Fruit fly (Drosophila melanogaster) whole organism, embryonic: ENCODE results near the gene mus101.

Experiments
- Antp ChIP-seq: fragments of 200-800 bp; sonication (Bioruptor generic); optimal IDR thresholded peaks from 3 replicates; lab custom pipeline; 2016; ENCODE audit warnings: missing biosample characterization, missing genetic modification characterization
- B-H2 ChIP-seq: fragments of 200-800 bp; sonication (Bioruptor generic); optimal IDR thresholded peaks from 2 replicates; lab custom pipeline; 2018; ENCODE audit warnings: missing biosample characterization, mild to moderate bottlenecking, missing genetic modification characterization
- CG12236 ChIP-seq: fragments of 200-800 bp; sonication (Bioruptor generic); optimal IDR thresholded peaks from 2 replicates; lab custom pipeline; 2016; ENCODE audit warnings: missing biosample characterization, missing genetic modification characterization
- CG12769 ChIP-seq: fragments of 200-800 bp; sonication (Bioruptor generic); optimal IDR thresholded peaks from 2 replicates; lab custom pipeline; 2019; ENCODE audit warnings: missing biosample characterization, mild to moderate bottlenecking, missing genetic modification characterization, moderate library complexity
- CG13424 ChIP-seq: fragments of 200-800 bp; sonication (Bioruptor generic); optimal IDR thresholded peaks from 2 replicates; lab custom pipeline; 2019; ENCODE audit warnings: missing biosample characterization, mild to moderate bottlenecking, missing genetic modification characterization, moderate library complexity
- CG1603 ChIP-seq: fragments of 200-800 bp; sonication (Bioruptor generic); optimal IDR thresholded peaks from 2 replicates; lab custom pipeline; 2019; ENCODE audit warnings: missing biosample characterization, mild to moderate bottlenecking, missing genetic modification characterization, moderate library complexity
- CG16813 ChIP-seq: fragments of 200-800 bp; sonication (Bioruptor generic); IDR thresholded peaks from 3 replicates; pipeline ENCODE4 v1.3.6; 2022; ENCODE audit warnings: missing biosample characterization, missing genetic modification characterization; ENCODE audit not compliant: partially characterized antibody
- CG17328 ChIP-seq: fragments of 200-800 bp; sonication (Bioruptor generic); IDR thresholded peaks from 2 replicates; pipeline ENCODE4 v1.3.6; 2022; ENCODE audit warnings: missing biosample characterization, missing genetic modification characterization
- CG18764 ChIP-seq: fragments of 200-800 bp; sonication (Bioruptor generic); optimal IDR thresholded peaks from 3 replicates; lab custom pipeline; 2016; ENCODE audit warnings: missing biosample characterization, missing genetic modification characterization
- CG2120 ChIP-seq: fragments of 200-800 bp; sonication (Bioruptor generic); optimal IDR thresholded peaks from 3 replicates; lab custom pipeline; 2016; ENCODE audit warnings: missing biosample characterization, missing genetic modification characterization
- CG34376 ChIP-seq: fragments of 200-800 bp; sonication (Bioruptor generic); optimal IDR thresholded peaks from 2 replicates; lab custom pipeline; 2018; ENCODE audit warnings: missing biosample characterization, mild to moderate bottlenecking, missing genetic modification characterization
- CG4282 ChIP-seq: fragments of 200-800 bp; sonication (Bioruptor generic); optimal IDR thresholded peaks from 2 replicates; lab custom pipeline; 2016; ENCODE audit warnings: missing biosample characterization, missing genetic modification characterization
- CG4328 ChIP-seq: fragments of 200-800 bp; sonication (Bioruptor generic); optimal IDR thresholded peaks from 3 replicates; lab custom pipeline; 2017; ENCODE audit warnings: missing biosample characterization, missing genetic modification reagents, missing genetic modification characterization
- CG4820 ChIP-seq: fragments of 200-800 bp; sonication (Bioruptor generic); optimal IDR thresholded peaks from 3 replicates; lab custom pipeline; 2016; ENCODE audit warnings: missing biosample characterization, missing genetic modification characterization
- CG6765 ChIP-seq: fragments of 200-800 bp; sonication (Bioruptor generic); optimal IDR thresholded peaks from 3 replicates; lab custom pipeline; 2017; ENCODE audit warnings: missing biosample characterization, mild to moderate bottlenecking, missing genetic modification characterization
- CG8359 ChIP-seq: fragments of 200-800 bp; sonication (Bioruptor generic); optimal IDR thresholded peaks from 2 replicates; lab custom pipeline; 2017; ENCODE audit warnings: missing biosample characterization, mild to moderate bottlenecking, missing genetic modification characterization, borderline replicate concordance
- CoRest ChIP-seq: fragments of 200-800 bp; sonication (Bioruptor generic); optimal IDR thresholded peaks from 3 replicates; lab custom pipeline; 2018; ENCODE audit warnings: missing biosample characterization, mild to moderate bottlenecking, missing genetic modification characterization, moderate library complexity
- Dek ChIP-seq: fragments of 200-800 bp; sonication (Bioruptor generic); optimal IDR thresholded peaks from 3 replicates; lab custom pipeline; 2019; ENCODE audit warnings: missing biosample characterization, mild to moderate bottlenecking, missing genetic modification characterization, moderate library complexity
- Fer1 ChIP-seq: fragments of 200-800 bp; sonication (Bioruptor generic); optimal IDR thresholded peaks from 2 replicates; lab custom pipeline; 2017; ENCODE audit warnings: missing biosample characterization, mild to moderate bottlenecking, missing genetic modification characterization
- Fer3 ChIP-seq: fragments of 200-800 bp; sonication (Bioruptor generic); optimal IDR thresholded peaks from 2 replicates; lab custom pipeline; 2018; ENCODE audit warnings: missing biosample characterization, mild to moderate bottlenecking, missing genetic modification characterization, moderate library complexity
- HHEX ChIP-seq: fragments of 200-800 bp; sonication (Bioruptor generic); optimal IDR thresholded peaks from 3 replicates; lab custom pipeline; 2017; ENCODE audit warnings: missing biosample characterization, mild to moderate bottlenecking, missing genetic modification characterization, missing genetic modification reagents
- Hsf ChIP-seq: fragments of 200-800 bp; sonication (Bioruptor generic); optimal IDR thresholded peaks from 3 replicates; lab custom pipeline; 2016; ENCODE audit warnings: missing biosample characterization, missing genetic modification characterization
- Lhr ChIP-seq: fragments of 200-800 bp; sonication (Bioruptor generic); optimal IDR thresholded peaks from 3 replicates; lab custom pipeline; 2017; ENCODE audit warnings: mild to moderate bottlenecking, missing biosample characterization, missing genetic modification reagents, missing genetic modification characterization
- MESR4 ChIP-seq: fragments of 200-800 bp; sonication (Bioruptor generic); optimal IDR thresholded peaks from 2 replicates; lab custom pipeline; 2018; ENCODE audit warnings: missing biosample characterization, mild to moderate bottlenecking, missing genetic modification characterization, moderate library complexity
- Mrtf ChIP-seq: fragments of 200-800 bp; sonication (Bioruptor generic); IDR thresholded peaks from 3 replicates; pipeline ENCODE4 v1.3.6; 2022; ENCODE audit warnings: missing biosample characterization, missing genetic modification characterization
- Nf-YB ChIP-seq: fragments of 200-800 bp; sonication (Bioruptor generic); optimal IDR thresholded peaks from 3 replicates; lab custom pipeline; 2019; ENCODE audit warnings: missing biosample characterization, mild to moderate bottlenecking, missing genetic modification characterization, moderate library complexity
- NfI ChIP-seq: fragments of 200-800 bp; sonication (Bioruptor generic); optimal IDR thresholded peaks from 3 replicates; lab custom pipeline; 2018; ENCODE audit warnings: missing biosample characterization, mild to moderate bottlenecking, missing genetic modification characterization, moderate library complexity
- Ptx1 ChIP-seq: fragments of 200-800 bp; sonication (Bioruptor generic); IDR thresholded peaks from 2 replicates; pipeline ENCODE4 v1.3.6; 2022; ENCODE audit warnings: missing biosample characterization, missing genetic modification characterization
- Ssrp ChIP-seq: fragments of 200-800 bp; sonication (Bioruptor generic); optimal IDR thresholded peaks from 2 replicates; lab custom pipeline; 2018; ENCODE audit warnings: missing biosample characterization, mild to moderate bottlenecking, missing genetic modification characterization, moderate library complexity
- ase ChIP-seq: fragments of 200-800 bp; sonication (Bioruptor generic); IDR thresholded peaks from 3 replicates; pipeline ENCODE4 v1.3.6; 2022; ENCODE audit warnings: missing biosample characterization, missing genetic modification characterization
- bigmax ChIP-seq: fragments of 200-800 bp; sonication (Bioruptor generic); optimal IDR thresholded peaks from 2 replicates; lab custom pipeline; 2018; ENCODE audit warnings: missing biosample characterization, mild to moderate bottlenecking, missing genetic modification characterization
- dati ChIP-seq: fragments of 200-800 bp; sonication (Bioruptor generic); IDR thresholded peaks from 2 replicates; pipeline ENCODE4 v1.3.6; 2022; ENCODE audit warnings: missing biosample characterization, missing genetic modification characterization
- dpn ChIP-seq, 2 experiments: fragments of 200-800 bp; sonication (Bioruptor generic); optimal IDR thresholded peaks; 3 replicates each; lab custom pipeline; 2016; ENCODE audit warnings: missing biosample characterization in 2 of 2, missing genetic modification characterization in 2 of 2
- ems ChIP-seq: fragments of 200-800 bp; sonication (Bioruptor generic); optimal IDR thresholded peaks from 3 replicates; lab custom pipeline; 2016; ENCODE audit warnings: missing biosample characterization, missing genetic modification characterization
- fu2 ChIP-seq: fragments of 200-800 bp; sonication (Bioruptor generic); optimal IDR thresholded peaks from 2 replicates; lab custom pipeline; 2016; ENCODE audit warnings: missing biosample characterization, missing genetic modification characterization
- gce ChIP-seq: fragments of 200-800 bp; sonication (Bioruptor generic); IDR thresholded peaks from 3 replicates; pipeline ENCODE4 v1.3.6; 2022; ENCODE audit warnings: missing biosample characterization, missing genetic modification characterization
- jumu ChIP-seq: fragments of 200-800 bp; sonication (Bioruptor generic); optimal IDR thresholded peaks from 3 replicates; lab custom pipeline; 2016; ENCODE audit warnings: missing biosample characterization, missing genetic modification characterization
- nom ChIP-seq: fragments of 200-800 bp; sonication (Bioruptor generic); optimal IDR thresholded peaks from 2 replicates; lab custom pipeline; 2017; ENCODE audit warnings: missing biosample characterization, missing genetic modification characterization, mild to moderate bottlenecking, moderate library complexity, missing genetic modification reagents
- pita ChIP-seq: fragments of 200-800 bp; sonication (Bioruptor generic); optimal IDR thresholded peaks from 2 replicates; lab custom pipeline; 2017; ENCODE audit warnings: missing biosample characterization, mild to moderate bottlenecking, missing genetic modification characterization
- psq ChIP-seq: fragments of 200-800 bp; sonication (Bioruptor generic); optimal IDR thresholded peaks from 2 replicates; lab custom pipeline; 2017; ENCODE audit warnings: missing biosample characterization, missing genetic modification characterization
- ranshi ChIP-seq: fragments of 200-800 bp; sonication (Bioruptor generic); IDR thresholded peaks from 2 replicates; pipeline ENCODE4 v1.3.6; 2022; ENCODE audit warnings: missing biosample characterization, missing genetic modification characterization
- ro ChIP-seq: fragments of 200-800 bp; sonication (Bioruptor generic); IDR thresholded peaks from 2 replicates; pipeline ENCODE4 v1.3.6; 2022; ENCODE audit warnings: missing biosample characterization, missing genetic modification characterization
- salm ChIP-seq: fragments of 200-800 bp; sonication (Bioruptor generic); optimal IDR thresholded peaks from 2 replicates; lab custom pipeline; 2018; ENCODE audit warnings: missing biosample characterization, mild to moderate bottlenecking, missing genetic modification characterization
- slbo ChIP-seq: fragments of 200-800 bp; sonication (Bioruptor generic); IDR thresholded peaks from 2 replicates; pipeline ENCODE4 v1.3.6; 2022; ENCODE audit warnings: missing biosample characterization, missing genetic modification characterization
- so ChIP-seq: fragments of 200-800 bp; sonication (Bioruptor generic); IDR thresholded peaks from 3 replicates; pipeline ENCODE4 v1.3.6; 2022; ENCODE audit warnings: missing biosample characterization, missing genetic modification characterization
- tna ChIP-seq: fragments of 200-800 bp; sonication (Bioruptor generic); IDR thresholded peaks from 2 replicates; pipeline ENCODE4 v1.3.6; 2022; ENCODE audit warnings: missing biosample characterization, missing genetic modification characterization; ENCODE audit not compliant: partially characterized antibody
- toy ChIP-seq: fragments of 200-800 bp; sonication (Bioruptor generic); IDR thresholded peaks from 2 replicates; pipeline ENCODE4 v1.3.6; 2022; ENCODE audit warnings: missing biosample characterization, missing genetic modification characterization
- tx ChIP-seq: fragments of 200-800 bp; sonication (Bioruptor generic); optimal IDR thresholded peaks from 2 replicates; lab custom pipeline; 2016; ENCODE audit warnings: missing biosample characterization, missing genetic modification characterization
- usp ChIP-seq: fragments of >200 bp; optimal IDR thresholded peaks from 2 replicates; lab custom pipeline; 2017; ENCODE audit warnings: missing biosample characterization, missing genetic modification characterization
- vfl ChIP-seq: fragments of 200-800 bp; sonication (Bioruptor generic); optimal IDR thresholded peaks from 2 replicates; lab custom pipeline; 2016; ENCODE audit warnings: missing biosample characterization, missing genetic modification characterization
- wek ChIP-seq: fragments of 200-800 bp; sonication (Bioruptor generic); optimal IDR thresholded peaks from 3 replicates; lab custom pipeline; 2018; ENCODE audit warnings: missing biosample characterization, mild to moderate bottlenecking, missing genetic modification characterization, moderate library complexity
- zfh1 ChIP-seq: fragments of 200-800 bp; sonication (Bioruptor generic); IDR thresholded peaks from 3 replicates; pipeline ENCODE4 v1.3.6; 2022; ENCODE audit warnings: missing biosample characterization, missing genetic modification characterization

Gene mus101

dm6 chrX:13744599-13745052 lies 22.6 kb downstream of the mus101 start, which contains the start of gene Grip91 (continued):
- no peak for TF ChIP-seq zfh1 (GFP tag; lab: Robert Waterston, UW)
- TF ChIP-seq Dek (tag; lab: Kevin White, UChicago) = no peak
- peak; percentile 4 for TF ChIP-seq CG34376
- no peak for TF ChIP-seq tna
- no peak for TF ChIP-seq Ssrp (tag; lab: Kevin White, UChicago)
- peak; percentile 8 for TF ChIP-seq CG2120 (GFP tag; lab: Kevin White, UChicago)
- no peak for TF ChIP-seq CG17328 (GFP tag; lab: Robert Waterston, UW)
- no peak for TF ChIP-seq CG13424 (tag; lab: Kevin White, UChicago)
- no peak for TF ChIP-seq CG4328
- no peak for TF ChIP-seq Fer3 (tag; lab: Kevin White, UChicago)
- no peak for TF ChIP-seq CG8359
- peak; percentile 65 for TF ChIP-seq CG1603 (tag; lab: Kevin White, UChicago)
- no peak for TF ChIP-seq Antp
- peak; percentile 18 for TF ChIP-seq MESR4 (GFP tag; lab: Kevin White, UChicago)
- no peak for TF ChIP-seq B-H2 (GFP tag; lab: Kevin White, UChicago)
- TF ChIP-seq jumu = no peak
- TF ChIP-seq nom (GFP tag; lab: Kevin White, UChicago) = no peak
- TF ChIP-seq CG18764 (GFP tag; lab: Kevin White, UChicago) = no peak
- no peak for TF ChIP-seq ranshi (GFP tag; lab: Robert Waterston, UW)
- TF ChIP-seq dati = no peak
- TF ChIP-seq ase (GFP tag; lab: Robert Waterston, UW) = no peak
- TF ChIP-seq bigmax = no peak
- TF ChIP-seq wek (GFP tag; lab: Kevin White, UChicago) = no peak
- TF ChIP-seq slbo = peak; percentile 21; the same call in 1 of the 2 replicates
- TF ChIP-seq Ptx1 = no peak
- TF ChIP-seq Fer1 (GFP tag; lab: Kevin White, UChicago) = no peak
- TF ChIP-seq so (GFP tag; lab: Robert Waterston, UW) = no peak
- TF ChIP-seq psq (GFP tag; lab: Kevin White, UChicago) = no peak
- no peak for TF ChIP-seq pita
- peak; percentile 64 for TF ChIP-seq Lhr (GFP tag; lab: Kevin White, UChicago)
- TF ChIP-seq tx (GFP tag; lab: Kevin White, UChicago) = no peak
- TF ChIP-seq CoRest (tag; lab: Kevin White, UChicago) = peak; percentile 46
- no peak for TF ChIP-seq dpn (GFP tag; optimal IDR thresholded peaks at IDR 0.05; lab: Kevin White, UChicago)
- TF ChIP-seq vfl (GFP tag; lab: Kevin White, UChicago) = no peak
- TF ChIP-seq CG12769 (tag; lab: Kevin White, UChicago) = peak; percentile 10
- no peak for TF ChIP-seq Hsf (GFP tag; lab: Kevin White, UChicago)
- TF ChIP-seq toy (GFP tag; lab: Robert Waterston, UW) = no peak
- TF ChIP-seq NfI (GFP tag; lab: Kevin White, UChicago) = no peak
- TF ChIP-seq CG4820 (GFP tag; lab: Kevin White, UChicago) = no peak
- TF ChIP-seq usp (GFP tag; lab: Kevin White, UChicago) = no peak
- TF ChIP-seq CG12236 (GFP tag; lab: Kevin White, UChicago) = no peak
- no peak for TF ChIP-seq ro
- TF ChIP-seq salm = no peak
- TF ChIP-seq ems (GFP tag; lab: Kevin White, UChicago) = no peak
- no peak for TF ChIP-seq CG4282 (GFP tag; lab: Kevin White, UChicago)
- TF ChIP-seq gce = no peak
- TF ChIP-seq HHEX (GFP tag; lab: Kevin White, UChicago) = no peak
- TF ChIP-seq fu2 = no peak
- peak; percentile 15 for TF ChIP-seq Nf-YB
- peak; percentile 6 for TF ChIP-seq CG6765
- TF ChIP-seq CG16813 = peak; percentile 45; the same call in 1 of the 3 replicates
- TF ChIP-seq Mrtf (GFP tag; lab: Robert Waterston, UW) = no peak
